Fruit fly (Drosophila melanogaster) Kc167 (cell line): ENCODE data around the gene CheB93a.

Source experiments
- h ChIP-seq: fragments of >200 bp; optimal IDR thresholded peaks from 3 replicates; lab custom pipeline; 2018; ENCODE audit warnings: missing external identifiers
- insv ChIP-seq: fragments of >200 bp; optimal IDR thresholded peaks from 3 replicates; lab custom pipeline; 2018; ENCODE audit warnings: missing external identifiers
- psq ChIP-seq: fragments of >200 bp; optimal IDR thresholded peaks from 2 replicates; lab custom pipeline; 2017; ENCODE audit warnings: missing external identifiers
- ttk ChIP-seq: sonication (Bioruptor generic); optimal IDR thresholded peaks from 2 replicates; lab custom pipeline; 2017; ENCODE audit warnings: missing external identifiers

DNA sequence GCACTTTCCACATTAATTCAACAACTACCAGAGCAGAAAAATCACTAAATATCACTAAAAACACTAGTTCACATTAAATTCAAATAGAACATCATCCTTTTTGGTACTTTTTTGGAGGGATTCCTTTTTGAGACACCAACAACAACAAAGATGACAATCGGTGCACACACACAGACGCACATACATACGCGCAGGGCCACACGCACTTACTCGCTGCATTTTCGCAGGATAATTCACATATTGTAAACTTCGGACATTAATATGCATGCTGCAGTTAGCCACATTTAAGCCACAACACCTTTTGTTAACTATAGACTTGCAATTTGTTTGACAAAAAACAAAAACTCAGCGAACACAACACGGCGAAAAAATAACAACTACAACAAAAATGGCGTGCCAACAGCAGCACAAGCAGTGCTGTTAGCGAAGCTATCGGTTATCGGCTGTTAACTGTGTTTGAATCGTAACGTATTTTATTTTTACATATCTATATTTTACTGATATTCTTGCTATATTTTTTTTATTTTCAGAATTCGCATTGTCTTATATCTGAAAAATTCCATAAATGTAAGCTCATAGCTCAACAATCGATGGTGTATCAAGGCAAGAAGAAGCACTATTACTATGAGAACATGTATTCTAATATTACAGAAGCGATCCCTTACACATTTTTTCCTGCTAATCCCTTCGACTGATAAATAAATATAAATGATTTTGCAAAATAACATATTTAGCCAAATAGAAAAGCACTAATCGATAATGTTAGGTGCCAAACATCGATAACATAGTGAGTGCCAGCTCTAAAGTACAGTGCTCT is 47.7 kb upstream of the CheB93a start:
- TF ChIP-seq psq (lab: Kevin White, UChicago), result no peak
- TF ChIP-seq h (lab: Kevin White, UChicago), result no peak
- no peak for TF ChIP-seq insv (lab: Kevin White, UChicago)
- TF ChIP-seq ttk, result no peak
